Fruit fly (Drosophila melanogaster) whole organism, embryonic: ENCODE measurements around the gene DCTN6-p27.
A peak's percentile ranks its signal among the peaks of the same experiment; 100 is the strongest.

ENCODE experiments used
- Bgb ChIP-seq: fragments of 200-800 bp; sonication (Bioruptor generic); IDR thresholded peaks from 2 replicates; pipeline ENCODE4 v1.3.6; 2022; ENCODE audit warnings: missing biosample characterization, missing genetic modification characterization; ENCODE audit not compliant: partially characterized antibody
- CG10366 ChIP-seq: fragments of 200-800 bp; sonication (Bioruptor generic); IDR thresholded peaks from 2 replicates; pipeline ENCODE4 v1.3.6; 2022; ENCODE audit warnings: missing biosample characterization, missing genetic modification characterization
- CG11085 ChIP-seq: fragments of 200-800 bp; sonication (Bioruptor generic); IDR thresholded peaks from 2 replicates; pipeline ENCODE4 v1.3.6; 2022; ENCODE audit warnings: missing biosample characterization, missing genetic modification characterization
- CG15269 ChIP-seq: fragments of 200-800 bp; sonication (Bioruptor generic); optimal IDR thresholded peaks from 2 replicates; lab custom pipeline; 2018; ENCODE audit warnings: missing biosample characterization, mild to moderate bottlenecking, missing genetic modification characterization, moderate library complexity
- CG15479 ChIP-seq: fragments of 200-800 bp; sonication (Bioruptor generic); optimal IDR thresholded peaks from 3 replicates; lab custom pipeline; 2019; ENCODE audit warnings: missing biosample characterization, mild to moderate bottlenecking, missing genetic modification characterization, moderate library complexity
- CG17385 ChIP-seq: fragments of 200-800 bp; sonication (Bioruptor generic); optimal IDR thresholded peaks from 3 replicates; lab custom pipeline; 2018; ENCODE audit warnings: missing biosample characterization, mild to moderate bottlenecking, missing genetic modification characterization
- CG17802 ChIP-seq: fragments of 200-800 bp; sonication (Bioruptor generic); optimal IDR thresholded peaks from 2 replicates; lab custom pipeline; 2018; ENCODE audit warnings: missing biosample characterization, mild to moderate bottlenecking, missing genetic modification characterization, moderate library complexity
- CG1792 ChIP-seq: fragments of 200-800 bp; sonication (Bioruptor generic); optimal IDR thresholded peaks from 2 replicates; lab custom pipeline; 2016; ENCODE audit warnings: missing biosample characterization, missing genetic modification characterization
- CG18476 ChIP-seq: fragments of 200-800 bp; sonication (Bioruptor generic); optimal IDR thresholded peaks from 2 replicates; lab custom pipeline; 2016; ENCODE audit warnings: missing biosample characterization, mild to moderate bottlenecking, missing genetic modification characterization
- CG2116 ChIP-seq: fragments of 200-800 bp; sonication (Bioruptor generic); optimal IDR thresholded peaks from 3 replicates; lab custom pipeline; 2018; ENCODE audit warnings: missing biosample characterization, mild to moderate bottlenecking, missing genetic modification characterization
- CG2199 ChIP-seq: fragments of 200-800 bp; sonication (Bioruptor generic); IDR thresholded peaks from 3 replicates; pipeline ENCODE4 v1.3.6; 2022; ENCODE audit warnings: missing biosample characterization, missing genetic modification characterization
- CG32772 ChIP-seq: fragments of 200-800 bp; sonication (Bioruptor generic); IDR thresholded peaks from 2 replicates; pipeline ENCODE4 v1.3.6; 2022; ENCODE audit warnings: missing biosample characterization, missing genetic modification characterization
- CG3281 ChIP-seq: fragments of 200-800 bp; sonication (Bioruptor generic); optimal IDR thresholded peaks from 3 replicates; lab custom pipeline; 2017; ENCODE audit warnings: missing biosample characterization, mild to moderate bottlenecking, missing genetic modification characterization
- CG3726 ChIP-seq: fragments of 200-800 bp; sonication (Bioruptor generic); IDR thresholded peaks from 3 replicates; pipeline ENCODE4, ENCODE4 v1.3.6; 2022; ENCODE audit warnings: missing biosample characterization, missing genetic modification characterization
- CG6272 ChIP-seq: fragments of 200-800 bp; sonication (Bioruptor generic); IDR thresholded peaks from 2 replicates; pipeline ENCODE4 v1.3.6; 2022; ENCODE audit warnings: missing biosample characterization, missing genetic modification characterization
- Dref ChIP-seq: fragments of 200-800 bp; sonication (Bioruptor generic); IDR thresholded peaks from 2 replicates; pipeline ENCODE4 v1.3.6; 2022; ENCODE audit warnings: missing biosample characterization, missing genetic modification characterization
- Fer2 ChIP-seq: fragments of 200-800 bp; sonication (Bioruptor generic); optimal IDR thresholded peaks from 2 replicates; lab custom pipeline; 2018; ENCODE audit warnings: missing biosample characterization, mild to moderate bottlenecking, missing genetic modification characterization, moderate library complexity
- Fer3 ChIP-seq: fragments of 200-800 bp; sonication (Bioruptor generic); optimal IDR thresholded peaks from 2 replicates; lab custom pipeline; 2018; ENCODE audit warnings: missing biosample characterization, mild to moderate bottlenecking, missing genetic modification characterization, moderate library complexity
- HLHmδ ChIP-seq: fragments of 200-800 bp; sonication (Bioruptor generic); optimal IDR thresholded peaks from 2 replicates; lab custom pipeline; 2018; ENCODE audit warnings: missing biosample characterization, mild to moderate bottlenecking, missing genetic modification characterization, moderate library complexity
- HmgD ChIP-seq: fragments of 200-800 bp; sonication (Bioruptor generic); optimal IDR thresholded peaks from 3 replicates; lab custom pipeline; 2016; ENCODE audit warnings: missing biosample characterization, missing genetic modification characterization
- Nf-YB ChIP-seq: fragments of 200-800 bp; sonication (Bioruptor generic); optimal IDR thresholded peaks from 3 replicates; lab custom pipeline; 2019; ENCODE audit warnings: missing biosample characterization, mild to moderate bottlenecking, missing genetic modification characterization, moderate library complexity
- Trl ChIP-seq, 3 experiments: fragments of >200 bp in 2 of 3; fragments of 200-800 bp in 1 of 3; sonication (Bioruptor generic) in 1 of 3; optimal IDR thresholded peaks; 2 replicates in 1 of 3; 3 replicates in 2 of 3; lab custom pipeline; 2016 to 2017; ENCODE audit warnings: missing biosample characterization in 1 of 3, missing genetic modification characterization in 1 of 3
- Xbp1 ChIP-seq: fragments of 200-800 bp; sonication (Bioruptor generic); optimal IDR thresholded peaks from 3 replicates; lab custom pipeline; 2016; ENCODE audit warnings: missing biosample characterization, mild to moderate bottlenecking, missing genetic modification characterization
- YL-1 ChIP-seq: fragments of 200-800 bp; sonication (Bioruptor generic); optimal IDR thresholded peaks from 3 replicates; lab custom pipeline; 2017; ENCODE audit warnings: missing biosample characterization, mild to moderate bottlenecking, missing genetic modification characterization
- cg ChIP-seq: fragments of 200-800 bp; sonication (Bioruptor generic); optimal IDR thresholded peaks from 3 replicates; lab custom pipeline; 2019; ENCODE audit warnings: missing biosample characterization, mild to moderate bottlenecking, missing genetic modification characterization, moderate library complexity
- chn ChIP-seq: fragments of 200-800 bp; sonication (Bioruptor generic); optimal IDR thresholded peaks from 2 replicates; lab custom pipeline; 2016; ENCODE audit warnings: missing biosample characterization, missing genetic modification characterization
- crc ChIP-seq: fragments of 200-800 bp; sonication (Bioruptor generic); optimal IDR thresholded peaks from 2 replicates; lab custom pipeline; 2016; ENCODE audit warnings: missing biosample characterization, missing genetic modification characterization
- dimm ChIP-seq: fragments of 200-800 bp; sonication (Bioruptor generic); IDR thresholded peaks from 2 replicates; pipeline ENCODE4 v1.3.6; 2022; ENCODE audit warnings: missing biosample characterization, missing genetic modification characterization
- dpn ChIP-seq, 2 experiments: fragments of 200-800 bp; sonication (Bioruptor generic); optimal IDR thresholded peaks; 3 replicates each; lab custom pipeline; 2016; ENCODE audit warnings: missing biosample characterization in 2 of 2, missing genetic modification characterization in 2 of 2
- ems ChIP-seq: fragments of 200-800 bp; sonication (Bioruptor generic); optimal IDR thresholded peaks from 3 replicates; lab custom pipeline; 2016; ENCODE audit warnings: missing biosample characterization, missing genetic modification characterization
- ewg ChIP-seq: fragments of 200-800 bp; sonication (Bioruptor generic); optimal IDR thresholded peaks from 3 replicates; lab custom pipeline; 2017; ENCODE audit warnings: mild to moderate bottlenecking, missing biosample characterization, missing genetic modification reagents, missing genetic modification characterization
- fd102C ChIP-seq: fragments of 200-800 bp; sonication (Bioruptor generic); optimal IDR thresholded peaks from 2 replicates; lab custom pipeline; 2018; ENCODE audit warnings: missing biosample characterization, mild to moderate bottlenecking, missing genetic modification characterization, moderate library complexity
- fd3F ChIP-seq: fragments of 200-800 bp; sonication (Bioruptor generic); optimal IDR thresholded peaks from 2 replicates; lab custom pipeline; 2018; ENCODE audit warnings: missing biosample characterization, mild to moderate bottlenecking, missing genetic modification characterization, moderate library complexity
- fru ChIP-seq: fragments of >200 bp; optimal IDR thresholded peaks from 2 replicates; lab custom pipeline; 2017
- her ChIP-seq: fragments of 200-800 bp; sonication (Bioruptor generic); optimal IDR thresholded peaks from 2 replicates; lab custom pipeline; 2016; ENCODE audit warnings: missing biosample characterization, missing genetic modification characterization
- jigr1 ChIP-seq: fragments of 200-800 bp; sonication (Bioruptor generic); IDR thresholded peaks from 3 replicates; pipeline ENCODE4 v1.3.6; 2022; ENCODE audit warnings: missing biosample characterization, missing genetic modification characterization
- ken ChIP-seq: fragments of 200-800 bp; sonication (Bioruptor generic); IDR thresholded peaks from 3 replicates; pipeline ENCODE4 v1.3.6; 2022; ENCODE audit warnings: missing biosample characterization, missing genetic modification characterization
- lilli ChIP-seq: fragments of 200-800 bp; sonication (Bioruptor generic); optimal IDR thresholded peaks from 3 replicates; lab custom pipeline; 2016; ENCODE audit warnings: missing biosample characterization, missing genetic modification characterization
- onecut ChIP-seq: fragments of 200-800 bp; sonication (Bioruptor generic); IDR thresholded peaks from 2 replicates; pipeline ENCODE4 v1.3.6; 2022; ENCODE audit warnings: missing biosample characterization, missing genetic modification characterization
- org-1 ChIP-seq: fragments of 200-800 bp; sonication (Bioruptor generic); optimal IDR thresholded peaks from 2 replicates; lab custom pipeline; 2017; ENCODE audit warnings: missing biosample characterization, missing genetic modification characterization
- peb ChIP-seq: fragments of 200-800 bp; sonication (Bioruptor generic); IDR thresholded peaks from 2 replicates; pipeline ENCODE4 v1.3.6; 2022; ENCODE audit warnings: missing biosample characterization, missing genetic modification characterization
- prd ChIP-seq, 3 experiments: fragments of >200 bp in 2 of 3; fragments of 200-800 bp in 1 of 3; sonication (Bioruptor generic) in 1 of 3; optimal IDR thresholded peaks in 2 of 3; IDR thresholded peaks in 1 of 3; 2 replicates in 2 of 3; 3 replicates in 1 of 3; pipeline versions ENCODE4 v1.3.6 to Lab custom; 2017 to 2022; ENCODE audit warnings: missing biosample characterization in 1 of 3, missing genetic modification characterization in 1 of 3
- repo ChIP-seq: fragments of 200-800 bp; sonication (Bioruptor generic); optimal IDR thresholded peaks from 2 replicates; lab custom pipeline; 2016; ENCODE audit warnings: missing biosample characterization, missing genetic modification characterization
- slbo ChIP-seq: fragments of 200-800 bp; sonication (Bioruptor generic); IDR thresholded peaks from 2 replicates; pipeline ENCODE4 v1.3.6; 2022; ENCODE audit warnings: missing biosample characterization, missing genetic modification characterization
- ttk ChIP-seq: fragments of 200-800 bp; sonication (Bioruptor generic); IDR thresholded peaks from 2 replicates; pipeline ENCODE4 v2.1.2; 2022; ENCODE audit warnings: missing biosample characterization, missing genetic modification characterization
- vnd ChIP-seq: fragments of 200-800 bp; sonication (Bioruptor generic); IDR thresholded peaks from 3 replicates; pipeline ENCODE4 v1.3.6; 2022; ENCODE audit warnings: missing biosample characterization, missing genetic modification characterization; ENCODE audit not compliant: partially characterized antibody
- zen ChIP-seq: fragments of 200-800 bp; sonication (Bioruptor generic); optimal IDR thresholded peaks from 3 replicates; lab custom pipeline; 2018; ENCODE audit warnings: missing biosample characterization, mild to moderate bottlenecking, missing genetic modification characterization, moderate library complexity

DCTN6-p27 gene

DNA sequence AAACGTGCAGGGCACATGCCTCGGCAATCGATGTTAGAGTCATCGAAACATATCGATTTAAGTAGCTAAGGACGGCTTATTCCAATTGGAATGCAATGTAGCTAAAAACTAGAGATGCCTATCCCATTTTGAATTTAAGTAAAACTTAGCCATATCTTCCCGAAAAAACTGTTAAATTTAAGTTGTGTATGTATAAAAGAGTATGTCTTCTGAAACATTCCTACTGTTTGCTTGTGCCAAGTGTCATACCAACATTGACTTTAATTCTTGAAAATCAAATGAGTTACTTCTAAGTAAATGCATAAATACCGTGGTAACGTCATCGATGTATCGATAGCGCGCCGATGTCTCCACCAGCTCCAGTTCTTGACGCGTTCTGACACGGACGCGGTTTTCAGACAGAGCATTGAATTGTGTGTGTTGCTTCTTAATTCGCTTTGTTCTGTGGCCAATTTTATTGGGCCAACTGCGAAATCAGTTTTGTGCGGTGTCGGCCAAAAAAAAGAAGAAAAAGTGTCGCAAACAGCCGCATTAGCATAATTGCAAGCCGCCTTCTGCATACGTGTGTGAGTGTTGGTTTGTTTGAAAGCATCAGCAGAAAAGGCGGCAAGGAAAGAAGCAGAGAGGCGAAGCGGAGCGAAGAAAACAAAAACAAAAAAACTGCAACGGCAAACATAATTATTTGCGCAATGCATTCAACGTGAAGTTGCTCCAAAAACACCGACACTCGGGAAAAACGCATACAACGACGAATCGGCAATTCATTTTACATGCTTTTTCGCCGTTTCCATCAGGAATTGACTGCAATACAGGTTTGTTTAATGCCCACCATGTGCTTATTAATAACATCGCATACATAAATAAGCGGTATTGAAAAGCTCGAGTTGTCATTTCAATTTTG, 1.6 kb downstream of the DCTN6-p27 start, which contains the start of gene brat (continued):
- TF ChIP-seq CG32772 (GFP tag; lab: Robert Waterston, UW), result 0 out of 2 replicates have a peak, but pooled peaks have one; percentile 4
- TF ChIP-seq dimm, result no peak
- TF ChIP-seq peb (GFP tag; lab: Robert Waterston, UW), result peak; percentile 25; the same call in 1 of the 2 replicates
- TF ChIP-seq CG3726 (GFP tag; lab: Robert Waterston, UW), result no peak
- TF ChIP-seq CG2116 (GFP tag; lab: Kevin White, UChicago), result peak; percentile 87
- no peak for TF ChIP-seq fru (lab: Kevin White, UChicago)
- TF ChIP-seq Xbp1 (GFP tag; lab: Kevin White, UChicago), result peak; percentile 55
- no peak for TF ChIP-seq ken (GFP tag; lab: Robert Waterston, UW)
- TF ChIP-seq CG17802, result peak; percentile 51
- TF ChIP-seq ttk (GFP tag; lab: Robert Waterston, UW), result no peak
- TF ChIP-seq slbo (GFP tag; lab: Robert Waterston, UW), result peak; percentile 61; the same call in 1 of the 2 replicates
- no peak for TF ChIP-seq fd102C (GFP tag; lab: Kevin White, UChicago)
- TF ChIP-seq prd (optimal IDR thresholded peaks at IDR 0.05; lab: Kevin White, UChicago), result no peak
- peak; percentile 62; the same call in 2 of the 3 replicates for TF ChIP-seq prd (GFP tag; IDR thresholded peaks at IDR 0.05; lab: Robert Waterston, UW)
- no peak for TF ChIP-seq Trl (optimal IDR thresholded peaks at IDR 0.05; lab: Kevin White, UChicago)
- TF ChIP-seq Trl (GFP tag; optimal IDR thresholded peaks at IDR 0.05; lab: Kevin White, UChicago), result peak; percentile 77
- TF ChIP-seq cg (GFP tag; lab: Kevin White, UChicago), result peak; percentile 67
- TF ChIP-seq crc, result peak; percentile 4
- TF ChIP-seq Nf-YB (GFP tag; lab: Kevin White, UChicago), result peak; percentile 8
- peak; percentile 8 for TF ChIP-seq fd3F (GFP tag; lab: Kevin White, UChicago)
- TF ChIP-seq CG18476 (GFP tag; lab: Kevin White, UChicago), result peak; percentile 5
- TF ChIP-seq Fer3, result peak; percentile 44
- peak; percentile 56; the same call in 1 of the 3 replicates for TF ChIP-seq jigr1 (GFP tag; lab: Robert Waterston, UW)
- peak; percentile 85 for TF ChIP-seq Bgb (GFP tag; lab: Robert Waterston, UW)
- peak; percentile 3 for TF ChIP-seq CG15479 (GFP tag; lab: Kevin White, UChicago)
- peak; percentile 5 for TF ChIP-seq chn
- peak; percentile 38 for TF ChIP-seq CG3281 (GFP tag; lab: Kevin White, UChicago)
- peak; percentile 18 for TF ChIP-seq repo (GFP tag; lab: Kevin White, UChicago)
- peak; percentile 0 for TF ChIP-seq CG15269 (tag; lab: Kevin White, UChicago)
- peak; percentile 35 to 74 for TF ChIP-seq dpn (GFP tag; optimal IDR thresholded peaks at IDR 0.05; lab: Kevin White, UChicago)
- peak; percentile 35 for TF ChIP-seq CG1792
- no peak for TF ChIP-seq HLHmδ
- peak; percentile 3 for TF ChIP-seq ewg (GFP tag; lab: Kevin White, UChicago)
- TF ChIP-seq lilli (GFP tag; lab: Kevin White, UChicago), result peak; percentile 80
- TF ChIP-seq onecut (GFP tag; lab: Robert Waterston, UW), result 0 out of 2 replicates have a peak, but pooled peaks have one; percentile 11
- TF ChIP-seq vnd, result peak; percentile 93
- peak; percentile 40 for TF ChIP-seq YL-1
- peak; percentile 2 for TF ChIP-seq ems (GFP tag; lab: Kevin White, UChicago)
- no peak for TF ChIP-seq org-1 (GFP tag; lab: Kevin White, UChicago)
- peak; percentile 72 for TF ChIP-seq Dref (GFP tag; lab: Robert Waterston, UW)
- 0 out of 2 replicates have a peak, but pooled peaks have one; percentile 39 for TF ChIP-seq CG6272
- no peak for TF ChIP-seq CG11085 (GFP tag; lab: Robert Waterston, UW)
- peak; percentile 55 for TF ChIP-seq HmgD
- peak; percentile 84 for TF ChIP-seq CG17385 (GFP tag; lab: Kevin White, UChicago)
- no peak for TF ChIP-seq CG2199 (GFP tag; lab: Robert Waterston, UW)
- no peak for TF ChIP-seq CG10366 (GFP tag; lab: Robert Waterston, UW)
- peak; percentile 33 for TF ChIP-seq Fer2
- peak; percentile 22 for TF ChIP-seq her (GFP tag; lab: Kevin White, UChicago)
- peak; percentile 11 for TF ChIP-seq zen (tag; lab: Kevin White, UChicago)
